Worm (Caenorhabditis elegans) whole organism, early embryonic: Measurements from ENCODE around the gene cpsf-4.

Source experiments
- B0310.2 ChIP-seq: sonication (generic microtip); optimal IDR thresholded peaks from 2 replicates; lab custom pipeline; 2016; ENCODE audit warnings: mild to moderate bottlenecking, missing genetic modification characterization, missing compliant biosample characterization
- F13C5.2 ChIP-seq: sonication (generic microtip); optimal IDR thresholded peaks from 2 replicates; lab custom pipeline; 2017; ENCODE audit warnings: mild to moderate bottlenecking, missing genetic modification characterization, inconsistent platforms, missing compliant biosample characterization
- aly-1 ChIP-seq: sonication (generic microtip); optimal IDR thresholded peaks from 2 replicates; lab custom pipeline; 2016; ENCODE audit warnings: missing genetic modification characterization, missing compliant biosample characterization
- ama-1 ChIP-seq: fragments of 150-350 bp; optimal IDR thresholded peaks from 2 replicates; lab custom pipeline; 2014
- ceh-13 ChIP-seq: fragments of 200-800 bp; sonication (Bioruptor generic); optimal IDR thresholded peaks from 2 replicates; lab custom pipeline; 2018; ENCODE audit warnings: mild to moderate bottlenecking, missing genetic modification characterization, missing compliant biosample characterization
- ceh-36 ChIP-seq: sonication (generic microtip); optimal IDR thresholded peaks from 2 replicates; lab custom pipeline; 2016; ENCODE audit warnings: missing genetic modification characterization, inconsistent platforms, missing compliant biosample characterization
- ets-7 ChIP-seq: sonication (generic microtip); optimal IDR thresholded peaks from 2 replicates; lab custom pipeline; 2016; ENCODE audit warnings: missing genotype, missing genetic modification characterization, missing compliant biosample characterization
- flt-1 ChIP-seq: fragments of 200-800 bp; sonication (Bioruptor generic); IDR thresholded peaks from 2 replicates; pipeline ENCODE4 v1.3.6; 2022; ENCODE audit warnings: missing genetic modification characterization, missing compliant biosample characterization
- hmbx-1 ChIP-seq: sonication (generic microtip); optimal IDR thresholded peaks from 2 replicates; lab custom pipeline; 2016; ENCODE audit warnings: mild to moderate bottlenecking, missing genetic modification characterization, missing compliant biosample characterization
- hmg-4 ChIP-seq: fragments of 200-800 bp; sonication (Bioruptor generic); optimal IDR thresholded peaks from 2 replicates; lab custom pipeline; 2018; ENCODE audit warnings: mild to moderate bottlenecking, missing genetic modification characterization, missing compliant biosample characterization
- hnd-1 ChIP-seq: sonication (generic microtip); optimal IDR thresholded peaks from 2 replicates; lab custom pipeline; 2016; ENCODE audit warnings: missing genetic modification characterization, missing compliant biosample characterization
- pes-1 ChIP-seq: fragments of 200-800 bp; sonication (Bioruptor generic); IDR thresholded peaks from 2 replicates; pipeline ENCODE4 v1.3.6; 2022; ENCODE audit warnings: missing genetic modification reagents, missing genetic modification characterization, missing compliant biosample characterization
- scrt-1 ChIP-seq: fragments of 200-800 bp; sonication (Bioruptor generic); IDR thresholded peaks from 2 replicates; pipeline ENCODE4 v1.3.6; 2022; ENCODE audit warnings: missing genetic modification characterization, missing compliant biosample characterization
- sea-1 ChIP-seq: fragments of 200-800 bp; sonication (Bioruptor generic); conservative IDR thresholded peaks from 2 replicates; pipeline ENCODE4 v1.3.6; 2022; ENCODE audit warnings: missing genetic modification characterization, missing compliant biosample characterization
- tbx-11 ChIP-seq: fragments of 200-800 bp; sonication (Bioruptor generic); IDR thresholded peaks from 2 replicates; pipeline ENCODE4 v1.3.6; 2022; ENCODE audit warnings: missing genetic modification characterization, missing compliant biosample characterization
- tbx-37 ChIP-seq: fragments of 200-800 bp; sonication (Bioruptor generic); conservative IDR thresholded peaks from 2 replicates; pipeline ENCODE4 v1.3.6; 2022; ENCODE audit warnings: missing genetic modification reagents, missing genetic modification characterization, missing compliant biosample characterization
- tra-4 ChIP-seq: sonication (generic microtip); optimal IDR thresholded peaks from 2 replicates; lab custom pipeline; 2017; ENCODE audit warnings: missing genetic modification characterization, missing compliant biosample characterization

cpsf-4 gene

DNA sequence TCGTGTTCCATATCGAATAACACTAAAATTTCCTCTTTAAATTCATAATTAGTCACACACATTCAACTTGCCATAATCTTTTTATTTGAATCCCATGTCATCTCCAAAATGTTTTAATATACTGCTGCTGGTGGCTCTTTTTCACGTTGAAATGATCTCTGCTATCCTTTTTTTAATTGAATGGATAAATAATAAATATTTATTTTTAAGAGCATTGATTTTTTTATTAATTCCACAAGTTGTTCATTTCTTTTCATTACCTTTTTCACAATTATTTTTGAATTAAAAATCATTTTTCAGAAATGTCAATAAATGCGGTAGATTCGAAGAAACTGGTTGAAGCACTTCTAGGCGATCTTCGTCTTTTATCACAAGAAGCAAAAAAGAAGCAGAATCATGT, 3.2 kb upstream of the cpsf-4 start, which contains the start of gene mon-2:
TSS of gene mon-2 (plus strand) at position 301 of the 400 bp plus-strand sequence.
- TF ChIP-seq hnd-1 (tag; lab: Kevin White, UChicago), result no peak
- no peak for TF ChIP-seq B0310.2 (tag; lab: Kevin White, UChicago)
- TF ChIP-seq ets-7, result no peak
- no peak for TF ChIP-seq scrt-1 (GFP tag; lab: Robert Waterston, UW)
- no peak for TF ChIP-seq flt-1 (GFP tag; lab: Robert Waterston, UW)
- TF ChIP-seq F13C5.2 (tag; lab: Kevin White, UChicago), result no peak

DNA sequence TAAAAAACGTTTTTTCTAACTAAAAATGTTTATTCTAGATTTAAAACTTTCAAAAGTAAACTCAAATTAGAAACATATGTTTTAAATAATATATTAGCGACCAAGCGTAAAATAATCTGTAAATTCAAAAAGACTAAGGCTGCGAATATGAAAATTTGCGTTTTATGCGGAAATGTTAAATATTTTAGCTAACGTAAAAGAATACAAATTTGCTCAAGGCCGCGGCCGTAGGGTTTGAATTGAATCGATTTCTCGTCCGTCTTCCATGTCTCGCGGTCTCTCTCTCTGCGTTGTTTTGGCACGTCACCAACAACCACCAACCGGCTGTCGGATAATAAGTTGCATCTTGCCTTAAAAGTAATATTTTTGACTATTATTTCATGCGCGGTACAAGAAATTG, 574 bp upstream of the cpsf-4 start, which contains the start of gene F11A10.5:
TSS of gene F11A10.5 (plus strand) at position 301 of the 400 bp plus-strand sequence.
- TF ChIP-seq hnd-1 (tag; lab: Kevin White, UChicago), result no peak
- no peak for TF ChIP-seq sea-1 (GFP tag; lab: Robert Waterston, UW)
- TF ChIP-seq F13C5.2 (tag; lab: Kevin White, UChicago), result no peak
- TF ChIP-seq flt-1 (GFP tag; lab: Robert Waterston, UW), result no peak
- TF ChIP-seq ceh-13 (GFP tag; lab: Kevin White, UChicago), result no peak
- no peak for TF ChIP-seq tbx-11

DNA sequence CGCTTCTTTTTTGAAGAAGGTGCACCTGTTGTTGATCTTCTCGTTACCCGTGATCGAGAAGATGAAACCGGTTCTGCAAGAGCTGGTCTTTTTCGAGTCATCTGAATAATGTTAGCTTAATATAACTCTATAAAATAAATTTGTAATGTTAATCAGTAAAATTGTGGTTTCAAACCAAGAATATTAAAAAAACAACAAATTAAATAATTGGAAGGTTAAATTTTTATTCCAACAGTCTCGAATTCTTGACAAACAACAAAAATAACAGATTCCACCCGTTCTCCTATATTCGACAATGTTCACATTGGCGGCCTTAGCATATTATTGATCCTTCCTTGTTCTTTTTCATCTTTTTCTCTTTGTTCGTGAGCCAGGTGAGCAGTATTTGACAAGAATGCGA, 1.1 kb downstream of the cpsf-4 start, which contains the start of gene mig-32:
TSS of gene mig-32 (minus strand) at position 101 of the 400 bp plus-strand sequence.
- TF ChIP-seq aly-1 (tag; lab: Kevin White, UChicago) (no peak), tbx-37 (GFP tag; lab: Robert Waterston, UW) (no peak), B0310.2 (tag; lab: Kevin White, UChicago) (no peak), scrt-1 (GFP tag; lab: Robert Waterston, UW) (no peak), tbx-11 (no peak), hmg-4 (GFP tag; lab: Kevin White, UChicago) (no peak), ets-7 (no peak), ama-1 (lab: Kevin White, UChicago) (no peak), ceh-36 (no peak), tra-4 (no peak), pes-1 (GFP tag; lab: Robert Waterston, UW) (no peak), hnd-1 (tag; lab: Kevin White, UChicago) (no peak), F13C5.2 (tag; lab: Kevin White, UChicago) (no peak), ceh-13 (GFP tag; lab: Kevin White, UChicago) (no peak), hmbx-1 (tag; lab: Kevin White, UChicago) (no peak), flt-1 (GFP tag; lab: Robert Waterston, UW) (no peak), sea-1 (GFP tag; lab: Robert Waterston, UW) (no peak)

DNA sequence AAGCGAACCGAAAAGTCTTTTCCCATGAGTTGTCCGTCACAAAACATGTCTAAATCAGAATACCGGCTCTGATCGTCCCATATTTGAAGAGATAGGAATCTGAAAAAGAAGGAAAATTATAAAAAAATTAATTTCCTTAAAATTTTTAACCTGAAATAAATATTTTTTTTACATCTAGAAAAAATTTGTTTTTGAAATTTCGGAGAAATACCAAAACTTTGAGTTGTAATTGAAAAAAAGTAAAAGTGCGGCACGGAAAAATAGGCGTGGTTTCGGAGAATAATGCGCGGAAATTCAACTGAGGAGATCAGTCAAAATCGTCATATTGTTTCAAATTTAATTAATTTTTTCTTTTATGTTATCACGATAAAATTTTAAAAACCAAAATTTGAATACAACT, 3.7 kb downstream of the cpsf-4 start, which contains the start of gene F11A10.6:
TSS of gene F11A10.6 (minus strand) at position 101 of the 400 bp plus-strand sequence.
- TF ChIP-seq ama-1 (lab: Kevin White, UChicago) (no peak), tbx-37 (GFP tag; lab: Robert Waterston, UW) (no peak), hnd-1 (tag; lab: Kevin White, UChicago) (no peak), aly-1 (tag; lab: Kevin White, UChicago) (no peak), tra-4 (no peak), B0310.2 (tag; lab: Kevin White, UChicago) (no peak), tbx-11 (no peak), pes-1 (GFP tag; lab: Robert Waterston, UW) (no peak), ets-7 (no peak), hmg-4 (GFP tag; lab: Kevin White, UChicago) (no peak), F13C5.2 (tag; lab: Kevin White, UChicago) (no peak), sea-1 (GFP tag; lab: Robert Waterston, UW) (no peak), hmbx-1 (tag; lab: Kevin White, UChicago) (no peak), flt-1 (GFP tag; lab: Robert Waterston, UW) (no peak), ceh-36 (no peak), scrt-1 (GFP tag; lab: Robert Waterston, UW) (no peak)

DNA sequence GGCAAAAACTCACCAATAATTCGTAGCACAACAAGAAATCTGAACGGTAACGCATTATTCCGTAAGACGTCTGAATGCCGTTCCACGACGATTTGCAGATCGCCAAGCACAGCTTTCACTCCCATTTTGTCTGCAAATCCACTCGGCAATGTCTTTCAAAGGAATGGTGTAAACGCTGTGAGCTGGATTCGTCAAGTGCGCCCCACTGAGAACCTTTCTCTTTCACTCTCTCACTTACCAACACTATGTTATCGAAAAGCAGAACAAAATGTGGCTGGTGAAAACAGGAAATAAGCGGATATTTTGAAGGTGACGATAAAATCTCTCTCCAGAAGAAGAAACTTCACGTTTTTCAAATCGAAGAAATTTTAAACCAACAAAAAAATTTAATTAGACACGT, 4.3 kb downstream of the cpsf-4 start:
- peak; percentile 39 for TF ChIP-seq ama-1 (lab: Kevin White, UChicago)
- TF ChIP-seq flt-1 (GFP tag; lab: Robert Waterston, UW), result no peak

DNA sequence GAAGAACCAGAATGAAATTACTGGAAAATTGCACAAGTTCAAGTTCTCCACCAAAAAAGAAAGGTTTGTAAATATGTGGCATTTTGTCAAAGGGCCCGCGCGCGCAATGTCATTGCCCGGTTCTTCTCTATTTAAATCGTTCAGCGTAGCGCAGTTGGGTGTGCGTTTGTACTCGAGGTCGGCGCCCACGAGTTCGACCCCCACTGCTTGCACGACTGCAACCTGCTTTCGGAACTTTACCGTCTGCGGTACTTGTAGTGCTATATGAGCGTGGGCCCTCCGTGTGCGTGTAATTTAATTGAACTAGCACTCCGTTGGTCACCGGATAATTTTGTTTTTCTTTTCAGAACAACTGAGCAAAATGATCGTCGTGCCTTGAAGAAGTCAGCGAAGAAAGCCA, 6.7 kb downstream of the cpsf-4 start:
- TF ChIP-seq sea-1 (GFP tag; lab: Robert Waterston, UW) (peak; percentile 76), hnd-1 (tag; lab: Kevin White, UChicago) (peak; percentile 12), pes-1 (GFP tag; lab: Robert Waterston, UW) (peak; percentile 86), ama-1 (lab: Kevin White, UChicago) (no peak), ceh-13 (GFP tag; lab: Kevin White, UChicago) (peak; percentile 55), tbx-11 (peak; percentile 66), scrt-1 (GFP tag; lab: Robert Waterston, UW) (peak; percentile 84), hmbx-1 (tag; lab: Kevin White, UChicago) (peak; percentile 29), ets-7 (peak; percentile 6), F13C5.2 (tag; lab: Kevin White, UChicago) (peak; percentile 68), aly-1 (tag; lab: Kevin White, UChicago) (peak; percentile 85), flt-1 (GFP tag; lab: Robert Waterston, UW) (peak; percentile 66; the same call in 1 of the 2 replicates), tbx-37 (GFP tag; lab: Robert Waterston, UW) (0 out of 2 replicates have a peak, but pooled peaks have one; percentile 25), ceh-36 (peak; percentile 68), B0310.2 (tag; lab: Kevin White, UChicago) (peak; percentile 61), hmg-4 (GFP tag; lab: Kevin White, UChicago) (peak; percentile 74), tra-4 (peak; percentile 67)

DNA sequence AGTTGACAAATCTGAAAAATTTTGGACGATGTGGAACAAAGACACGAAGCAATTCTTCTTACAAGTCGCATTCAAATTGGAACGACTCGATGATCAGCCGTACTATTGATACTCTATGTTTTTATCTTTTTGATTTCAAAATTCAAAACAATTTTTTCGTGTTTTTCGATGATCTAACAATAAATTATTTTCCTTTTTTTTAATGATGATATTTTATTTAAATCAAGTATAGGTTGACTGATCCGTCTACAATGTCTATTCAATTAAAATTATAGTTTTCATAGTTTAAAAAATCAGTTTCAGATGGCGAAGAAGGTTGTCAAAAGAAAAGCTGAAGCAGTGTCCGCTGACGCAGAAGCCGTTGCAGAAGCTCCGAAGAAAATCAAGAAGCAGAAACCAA, 8.1 kb downstream of the cpsf-4 start, which contains the start of gene rbm-34:
TSS of gene rbm-34 (plus strand) at position 301 of the 400 bp plus-strand sequence.
- no peak for TF ChIP-seq tbx-11

DNA sequence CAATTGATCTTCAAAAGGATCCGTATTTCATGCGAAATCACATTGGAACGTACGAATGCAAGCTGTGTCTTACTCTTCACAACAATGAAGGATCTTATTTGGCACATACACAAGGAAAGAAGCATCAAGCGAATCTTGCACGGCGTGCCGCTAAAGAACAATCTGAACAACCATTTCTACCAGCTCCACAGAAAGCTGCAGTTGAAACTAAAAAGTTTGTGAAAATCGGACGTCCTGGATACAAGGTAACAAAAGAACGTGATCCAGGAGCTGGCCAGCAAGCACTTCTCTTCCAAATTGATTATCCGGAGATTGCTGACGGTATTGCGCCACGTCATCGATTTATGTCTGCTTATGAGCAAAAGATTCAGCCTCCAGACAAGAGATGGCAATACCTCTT, 8.7 kb downstream of the cpsf-4 start:
- no peak for TF ChIP-seq tbx-11
- no peak for TF ChIP-seq pes-1 (GFP tag; lab: Robert Waterston, UW)
- TF ChIP-seq ama-1 (lab: Kevin White, UChicago), result peak; percentile 5
- TF ChIP-seq F13C5.2 (tag; lab: Kevin White, UChicago), result no peak
- TF ChIP-seq ceh-36, result no peak
